Worm (Caenorhabditis elegans): ENCODE measurements around the gene uggt-1.

ce11 chrX:7495491-7495890, 5.3 kb downstream of the uggt-1 start, which contains the start of gene try-14:
- TF ChIP-seq elt-2 (tag; optimal IDR thresholded peaks at IDR 0.05), result no peak
- no peak for TF ChIP-seq nhr-77 (tag; optimal IDR thresholded peaks at IDR 0.05)
- no peak for TF ChIP-seq snpc-4 (tag; optimal IDR thresholded peaks at IDR 0.05)
- no peak for TF ChIP-seq tbx-2 (tag; optimal IDR thresholded peaks at IDR 0.05)
